Fruit fly (Drosophila melanogaster): ENCODE measurements around the gene Top2.

The Top2 gene

dm6 chr2L:19444734-19445140 is 8.6 kb downstream of the Top2 start, which contains the start of gene Hs2st (continued):
- peak; percentile 94 for TF ChIP-seq Aef1 (GFP tag; IDR thresholded peaks at IDR 0.05)
- TF ChIP-seq CG4404 (GFP tag; IDR thresholded peaks at IDR 0.05): peak; percentile 96
- peak; percentile 96 for TF ChIP-seq tx (GFP tag; optimal IDR thresholded peaks at IDR 0.05)
- peak; percentile 93 for TF ChIP-seq CG14710 (tag; optimal IDR thresholded peaks at IDR 0.05)
- TF ChIP-seq CG4707 (GFP tag; optimal IDR thresholded peaks at IDR 0.05): peak; percentile 24
- TF ChIP-seq ems (GFP tag; optimal IDR thresholded peaks at IDR 0.05): peak; percentile 95
- TF ChIP-seq CG17568 (GFP tag; optimal IDR thresholded peaks at IDR 0.05): no peak
- peak; percentile 96 for TF ChIP-seq CG7786 (GFP tag; optimal IDR thresholded peaks at IDR 0.05)
- peak; percentile 67 for TF ChIP-seq CG12219 (GFP tag; optimal IDR thresholded peaks at IDR 0.05)
- peak; percentile 88 for TF ChIP-seq Fer3 (tag; optimal IDR thresholded peaks at IDR 0.05)
- peak; percentile 77 for TF ChIP-seq CG3163 (GFP tag; optimal IDR thresholded peaks at IDR 0.05)
- peak; percentile 24; the same call in 1 of the 3 replicates for TF ChIP-seq vnd (GFP tag; IDR thresholded peaks at IDR 0.05; ENCODE audit: partially characterized antibody)
- peak; percentile 84 for TF ChIP-seq CG13296 (GFP tag; optimal IDR thresholded peaks at IDR 0.05)
- TF ChIP-seq fd96Cb (tag; optimal IDR thresholded peaks at IDR 0.05): peak; percentile 86
- peak; percentile 80 for TF ChIP-seq nom (GFP tag; optimal IDR thresholded peaks at IDR 0.05)
- TF ChIP-seq CG13894 (tag; optimal IDR thresholded peaks at IDR 0.05): peak; percentile 90
- peak; percentile 87 for TF ChIP-seq Gsc (GFP tag; IDR thresholded peaks at IDR 0.05)
- peak; percentile 62 for TF ChIP-seq Asciz (GFP tag; optimal IDR thresholded peaks at IDR 0.05)
- peak; percentile 83 for TF ChIP-seq gt (GFP tag; IDR thresholded peaks at IDR 0.05)
- TF ChIP-seq B-H1 (GFP tag; IDR thresholded peaks at IDR 0.05): peak; percentile 84; the same call in 2 of the 3 replicates
- TF ChIP-seq Ravus (GFP tag; IDR thresholded peaks at IDR 0.05): peak; percentile 79
- TF ChIP-seq CG11696 (GFP tag; IDR thresholded peaks at IDR 0.05): peak; percentile 55
- no peak for TF ChIP-seq CG4360 (GFP tag; IDR thresholded peaks at IDR 0.05)
- TF ChIP-seq CG2678 (tag; optimal IDR thresholded peaks at IDR 0.05): peak; percentile 90
- TF ChIP-seq stc (GFP tag; IDR thresholded peaks at IDR 0.05): peak; percentile 81
- TF ChIP-seq Opbp (GFP tag; IDR thresholded peaks at IDR 0.05; ENCODE audit: partially characterized antibody): 0 out of 3 replicates have a peak, but pooled peaks have one; percentile 53
- TF ChIP-seq ash1 (GFP tag; optimal IDR thresholded peaks at IDR 0.05): no peak
- TF ChIP-seq CG30403 (GFP tag; optimal IDR thresholded peaks at IDR 0.05): peak; percentile 97
- peak; percentile 91 for TF ChIP-seq CG11247 (GFP tag; IDR thresholded peaks at IDR 0.05)
- peak; percentile 69 for TF ChIP-seq odd (GFP tag; optimal IDR thresholded peaks at IDR 0.05)
- TF ChIP-seq kay (GFP tag; optimal IDR thresholded peaks at IDR 0.05): peak; percentile 91
- TF ChIP-seq ind (GFP tag; optimal IDR thresholded peaks at IDR 0.05): peak; percentile 97
- peak; percentile 92 for TF ChIP-seq ab (GFP tag; optimal IDR thresholded peaks at IDR 0.05)
- no peak for TF ChIP-seq hb (GFP tag; IDR thresholded peaks at IDR 0.05; ENCODE audit: partially characterized antibody)
- peak; percentile 96 for TF ChIP-seq CG1603 (tag; optimal IDR thresholded peaks at IDR 0.05)
- TF ChIP-seq ssp (GFP tag; IDR thresholded peaks at IDR 0.05): peak; percentile 90
- TF ChIP-seq danr (GFP tag; IDR thresholded peaks at IDR 0.05): peak; percentile 89
- TF ChIP-seq bbx (GFP tag; IDR thresholded peaks at IDR 0.05; ENCODE audit: partially characterized antibody): no peak
- TF ChIP-seq CG7556 (GFP tag; optimal IDR thresholded peaks at IDR 0.05): peak; percentile 88
- peak; percentile 94 for TF ChIP-seq vvl (GFP tag; IDR thresholded peaks at IDR 0.05)
- TF ChIP-seq luna (GFP tag; optimal IDR thresholded peaks at IDR 0.05): peak; percentile 83
- TF ChIP-seq tll (GFP tag; optimal IDR thresholded peaks at IDR 0.05): peak; percentile 50 to 94
- peak; percentile 83 for TF ChIP-seq Hmx (GFP tag; optimal IDR thresholded peaks at IDR 0.05)
- TF ChIP-seq NFAT (GFP tag; IDR thresholded peaks at IDR 0.05): peak; percentile 93
- TF ChIP-seq HLH3B (GFP tag; IDR thresholded peaks at IDR 0.05): peak; percentile 86
- peak; percentile 67 for TF ChIP-seq Dp (GFP tag; optimal IDR thresholded peaks at IDR 0.05)
- peak; percentile 97 for TF ChIP-seq Ptx1 (GFP tag; IDR thresholded peaks at IDR 0.05)
- TF ChIP-seq CG16815 (GFP tag; optimal IDR thresholded peaks at IDR 0.05): peak; percentile 94
- TF ChIP-seq CG2120 (GFP tag; optimal IDR thresholded peaks at IDR 0.05): peak; percentile 98
- peak; percentile 29; the same call in 1 of the 2 replicates for TF ChIP-seq inv (GFP tag; IDR thresholded peaks at IDR 0.05; ENCODE audit: partially characterized antibody)

Data from whole organism, embryonic.